Fruit fly (Drosophila melanogaster): ENCODE results near the gene Cad96Ca.

Gene Cad96Ca

DNA sequence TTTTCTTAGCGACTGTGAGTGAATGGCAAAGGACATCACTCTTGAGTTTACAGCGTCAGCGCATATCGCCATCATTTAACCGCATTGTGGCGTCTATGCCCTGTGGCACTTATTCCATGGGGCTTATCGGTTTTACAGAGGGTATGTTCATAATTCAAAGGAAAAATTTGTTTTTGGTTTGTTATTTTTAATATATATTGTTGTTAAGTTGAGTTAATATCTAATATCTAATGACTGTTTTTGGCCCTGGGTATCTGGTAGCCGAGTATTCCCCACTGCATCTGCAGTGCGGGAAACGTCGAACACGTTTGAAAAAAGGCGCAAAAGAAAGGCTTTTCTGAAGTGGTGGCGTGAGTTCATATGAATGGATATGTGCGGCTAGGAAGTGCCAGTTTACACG lies 29.6 kb downstream of the Cad96Ca start (continued):
- TF ChIP-seq CG13287 (GFP tag; IDR thresholded peaks at IDR 0.05; ENCODE audit: partially characterized antibody) (no peak), B-H2 (GFP tag; optimal IDR thresholded peaks at IDR 0.05) (no peak), CG15011 (GFP tag; optimal IDR thresholded peaks at IDR 0.05) (no peak), chm (GFP tag; IDR thresholded peaks at IDR 0.05) (peak; percentile 83), Lim3 (GFP tag; IDR thresholded peaks at IDR 0.05) (no peak), CG18619 (GFP tag; optimal IDR thresholded peaks at IDR 0.05) (peak; percentile 27), PHDP (tag; optimal IDR thresholded peaks at IDR 0.05) (peak; percentile 61), CG9932 (GFP tag; IDR thresholded peaks at IDR 0.05) (peak; percentile 20; the same call in 1 of the 2 replicates), pros (GFP tag; optimal IDR thresholded peaks at IDR 0.05) (no peak), B-H1 (GFP tag; IDR thresholded peaks at IDR 0.05) (no peak), oc (tag; optimal IDR thresholded peaks at IDR 0.05) (peak; percentile 66), mld (GFP tag; IDR thresholded peaks at IDR 0.05; ENCODE audit: partially characterized antibody) (no peak), CkIIα-i1 (GFP tag; IDR thresholded peaks at IDR 0.05) (no peak), CG33213 (GFP tag; optimal IDR thresholded peaks at IDR 0.05) (peak; percentile 6), lbe (GFP tag; optimal IDR thresholded peaks at IDR 0.05) (peak; percentile 59), Max (GFP tag; optimal IDR thresholded peaks at IDR 0.05) (peak; percentile 28), crc (GFP tag; optimal IDR thresholded peaks at IDR 0.05) (no peak), Bteb2 (GFP tag; optimal IDR thresholded peaks at IDR 0.05) (peak; percentile 11), al (GFP tag; IDR thresholded peaks at IDR 0.05) (no peak), sqz (GFP tag; optimal IDR thresholded peaks at IDR 0.05) (no peak), Meics (GFP tag; optimal IDR thresholded peaks at IDR 0.05) (no peak), wor (GFP tag; IDR thresholded peaks at IDR 0.05) (peak; percentile 35; the same call in 1 of the 2 replicates), Chrac-16 (GFP tag; optimal IDR thresholded peaks at IDR 0.05) (peak; percentile 83), Dref (GFP tag; IDR thresholded peaks at IDR 0.05) (no peak), Oli (tag; optimal IDR thresholded peaks at IDR 0.05) (peak; percentile 70), CG15269 (tag; optimal IDR thresholded peaks at IDR 0.05) (peak; percentile 57), CG10366 (GFP tag; IDR thresholded peaks at IDR 0.05) (peak; percentile 66), Mad (GFP tag; optimal IDR thresholded peaks at IDR 0.05) (peak; percentile 63), knrl (GFP tag; IDR thresholded peaks at IDR 0.05; ENCODE audit: partially characterized antibody) (no peak), lmd (GFP tag; IDR thresholded peaks at IDR 0.05) (peak; percentile 50; the same call in 1 of the 2 replicates), otp (GFP tag; IDR thresholded peaks at IDR 0.05) (peak; percentile 89), CG6175 (GFP tag; IDR thresholded peaks at IDR 0.05) (no peak), cato (GFP tag; optimal IDR thresholded peaks at IDR 0.05; ENCODE audit: borderline replicate concordance) (peak; percentile 16), CG13123 (GFP tag; optimal IDR thresholded peaks at IDR 0.05) (no peak), HHEX (GFP tag; optimal IDR thresholded peaks at IDR 0.05) (no peak), CG10274 (GFP tag; optimal IDR thresholded peaks at IDR 0.05) (no peak), CG5245 (GFP tag; optimal IDR thresholded peaks at IDR 0.05) (no peak), Xrp1 (GFP tag; IDR thresholded peaks at IDR 0.05) (peak; percentile 88), CG1602 (GFP tag; optimal IDR thresholded peaks at IDR 0.05) (peak; percentile 83), gsb-n (tag; optimal IDR thresholded peaks at IDR 0.05) (peak; percentile 66), crp (GFP tag; optimal IDR thresholded peaks at IDR 0.05) (no peak), CG43689 (GFP tag; IDR thresholded peaks at IDR 0.05) (no peak), HLH54F (GFP tag; optimal IDR thresholded peaks at IDR 0.05) (peak; percentile 17), nau (GFP tag; optimal IDR thresholded peaks at IDR 0.05) (no peak), H15 (GFP tag; IDR thresholded peaks at IDR 0.05) (peak; percentile 61; the same call in 1 of the 3 replicates), Xbp1 (GFP tag; optimal IDR thresholded peaks at IDR 0.05) (peak; percentile 83), CG11093 (GFP tag; IDR thresholded peaks at IDR 0.05) (0 out of 3 replicates have a peak, but pooled peaks have one; percentile 53), tx (GFP tag; optimal IDR thresholded peaks at IDR 0.05) (no peak), Atf3 (GFP tag; optimal IDR thresholded peaks at IDR 0.05) (peak; percentile 34), Pdp1 (GFP tag; optimal IDR thresholded peaks at IDR 0.05) (no peak), jing (GFP tag; optimal IDR thresholded peaks at IDR 0.05) (peak; percentile 54)
